In genomic region chr3L:17532898-17533700, dm6 we compare ENCODE assay signal across 1 fruit fly cellular context.
TF ChIP-seq lines count a peak whose summit lies in the region.

No protein-coding gene starts in this region.

TF ChIP-seq in whole organism, embryonic, 481 proteins besides CTCF, POLR2A, EP300 and RAD21 (continued from another document):
- peak; percentile 31 for TF ChIP-seq CG18262 (tag; optimal IDR thresholded peaks at IDR 0.05; lab: Kevin White, UChicago)
- TF ChIP-seq CG17612 (GFP tag; IDR thresholded peaks at IDR 0.05; lab: Robert Waterston, UW): no peak
- TF ChIP-seq CG6683 (GFP tag; optimal IDR thresholded peaks at IDR 0.05; lab: Kevin White, UChicago): peak; percentile 34
- no peak for TF ChIP-seq CG17568 (GFP tag; optimal IDR thresholded peaks at IDR 0.05; lab: Kevin White, UChicago)
- TF ChIP-seq CG10267 (tag; optimal IDR thresholded peaks at IDR 0.05; lab: Kevin White, UChicago): peak; percentile 75
- no peak for TF ChIP-seq CG8281 (tag; optimal IDR thresholded peaks at IDR 0.05; lab: Kevin White, UChicago)
- TF ChIP-seq grn (GFP tag; optimal IDR thresholded peaks at IDR 0.05; lab: Kevin White, UChicago): no peak
- TF ChIP-seq CG17359 (tag; optimal IDR thresholded peaks at IDR 0.05; lab: Kevin White, UChicago): peak; percentile 22
- peak; percentile 62 for TF ChIP-seq CG18599 (GFP tag; optimal IDR thresholded peaks at IDR 0.05; lab: Kevin White, UChicago)
- TF ChIP-seq vfl (GFP tag; optimal IDR thresholded peaks at IDR 0.05; lab: Kevin White, UChicago): peak; percentile 54
- TF ChIP-seq Sox102F (GFP tag; optimal IDR thresholded peaks at IDR 0.05; lab: Kevin White, UChicago): peak; percentile 33
- no peak for TF ChIP-seq Usf (GFP tag; optimal IDR thresholded peaks at IDR 0.05; lab: Kevin White, UChicago)
- TF ChIP-seq Hr3 (GFP tag; optimal IDR thresholded peaks at IDR 0.05; lab: Kevin White, UChicago): peak; percentile 62
- TF ChIP-seq ftz-f1 (GFP tag; optimal IDR thresholded peaks at IDR 0.05; lab: Kevin White, UChicago): peak; percentile 86
- peak; percentile 45; the same call in 2 of the 3 replicates for TF ChIP-seq Dbx (GFP tag; IDR thresholded peaks at IDR 0.05; lab: Robert Waterston, UW)
- TF ChIP-seq H2.0 (GFP tag; IDR thresholded peaks at IDR 0.05; lab: Robert Waterston, UW): 0 out of 2 replicates have a peak, but pooled peaks have one; percentile 28
- peak; percentile 43 for TF ChIP-seq wek (GFP tag; optimal IDR thresholded peaks at IDR 0.05; lab: Kevin White, UChicago)
- peak; percentile 23 to 47 for TF ChIP-seq Pdp1 (GFP tag; optimal IDR thresholded peaks at IDR 0.05; lab: Kevin White, UChicago)
- TF ChIP-seq Myb (GFP tag; optimal IDR thresholded peaks at IDR 0.05; lab: Kevin White, UChicago): peak; percentile 14
- peak; percentile 29 for TF ChIP-seq CG10431 (GFP tag; optimal IDR thresholded peaks at IDR 0.05; lab: Kevin White, UChicago)
- TF ChIP-seq insv (GFP tag; optimal IDR thresholded peaks at IDR 0.05; lab: Kevin White, UChicago): peak in 1 of 2 experiments; percentile 5
- TF ChIP-seq gcm2 (GFP tag; optimal IDR thresholded peaks at IDR 0.05; lab: Kevin White, UChicago): no peak
- peak; percentile 62 for TF ChIP-seq bbx (GFP tag; IDR thresholded peaks at IDR 0.05; lab: Robert Waterston, UW; ENCODE audit: partially characterized antibody)
- no peak for TF ChIP-seq jing (GFP tag; optimal IDR thresholded peaks at IDR 0.05; lab: Kevin White, UChicago)
- peak; percentile 49; the same call in 1 of the 2 replicates for TF ChIP-seq amos (GFP tag; IDR thresholded peaks at IDR 0.05; lab: Robert Waterston, UW; ENCODE audit: partially characterized antibody)
- no peak for TF ChIP-seq CG18476 (GFP tag; optimal IDR thresholded peaks at IDR 0.05; lab: Kevin White, UChicago)
- no peak for TF ChIP-seq zf30C (GFP tag; optimal IDR thresholded peaks at IDR 0.05; lab: Kevin White, UChicago)
- peak; percentile 66 for TF ChIP-seq CG4424 (GFP tag; optimal IDR thresholded peaks at IDR 0.05; lab: Kevin White, UChicago)
- peak; percentile 52 for TF ChIP-seq Blimp-1 (GFP tag; optimal IDR thresholded peaks at IDR 0.05; lab: Kevin White, UChicago)
- no peak for TF ChIP-seq CG12744 (GFP tag; optimal IDR thresholded peaks at IDR 0.05; lab: Kevin White, UChicago)
- TF ChIP-seq mirr (GFP tag; optimal IDR thresholded peaks at IDR 0.05; lab: Kevin White, UChicago): peak; percentile 96
- TF ChIP-seq CG8765 (GFP tag; IDR thresholded peaks at IDR 0.05; lab: Robert Waterston, UW): 0 out of 2 replicates have a peak, but pooled peaks have one; percentile 40
- peak; percentile 17 for TF ChIP-seq tap (tag; optimal IDR thresholded peaks at IDR 0.05; lab: Kevin White, UChicago)
- TF ChIP-seq CG16813 (GFP tag; IDR thresholded peaks at IDR 0.05; lab: Robert Waterston, UW; ENCODE audit: partially characterized antibody): 0 out of 3 replicates have a peak, but pooled peaks have one; percentile 7
- no peak for TF ChIP-seq CG6654 (GFP tag; optimal IDR thresholded peaks at IDR 0.05; lab: Kevin White, UChicago)
- peak; percentile 26; the same call in 1 of the 3 replicates for TF ChIP-seq CG6175 (GFP tag; IDR thresholded peaks at IDR 0.05; lab: Robert Waterston, UW)
- TF ChIP-seq CG4820 (GFP tag; optimal IDR thresholded peaks at IDR 0.05; lab: Kevin White, UChicago): peak; percentile 22
- TF ChIP-seq CG2199 (GFP tag; IDR thresholded peaks at IDR 0.05; lab: Robert Waterston, UW): 0 out of 3 replicates have a peak, but pooled peaks have one; percentile 44
- TF ChIP-seq CG9817 (tag; optimal IDR thresholded peaks at IDR 0.05; lab: Kevin White, UChicago): no peak
- TF ChIP-seq CG32532 (GFP tag; IDR thresholded peaks at IDR 0.05; lab: Robert Waterston, UW): peak; percentile 48; the same call in 1 of the 2 replicates
- TF ChIP-seq Deaf1 (tag; optimal IDR thresholded peaks at IDR 0.05; lab: Kevin White, UChicago): peak; percentile 51
- peak; percentile 73 for TF ChIP-seq CG15514 (GFP tag; optimal IDR thresholded peaks at IDR 0.05; lab: Kevin White, UChicago)
- TF ChIP-seq Adf1 (GFP tag; IDR thresholded peaks at IDR 0.05; lab: Robert Waterston, UW): peak; percentile 56
- peak; percentile 33 for TF ChIP-seq CG13296 (GFP tag; optimal IDR thresholded peaks at IDR 0.05; lab: Kevin White, UChicago)
- TF ChIP-seq Hey (tag; optimal IDR thresholded peaks at IDR 0.05; lab: Kevin White, UChicago): peak; percentile 46
- no peak for TF ChIP-seq CG8478 (optimal IDR thresholded peaks at IDR 0.05; lab: Kevin White, UChicago)
- TF ChIP-seq abd-A (tag; optimal IDR thresholded peaks at IDR 0.05; lab: Kevin White, UChicago): peak; percentile 80
- no peak for TF ChIP-seq CG11247 (GFP tag; IDR thresholded peaks at IDR 0.05; lab: Robert Waterston, UW)
- no peak for TF ChIP-seq NfI (GFP tag; optimal IDR thresholded peaks at IDR 0.05; lab: Kevin White, UChicago)
- peak; percentile 47 for TF ChIP-seq CG13424 (tag; optimal IDR thresholded peaks at IDR 0.05; lab: Kevin White, UChicago)
- peak; percentile 58 for TF ChIP-seq Sin3A (optimal IDR thresholded peaks at IDR 0.05; lab: Kevin White, UChicago)
- peak; percentile 48; the same call in 2 of the 3 replicates for TF ChIP-seq CG17361 (GFP tag; IDR thresholded peaks at IDR 0.05; lab: Robert Waterston, UW)
- TF ChIP-seq Ravus (GFP tag; IDR thresholded peaks at IDR 0.05; lab: Robert Waterston, UW): no peak
- TF ChIP-seq CG6689 (GFP tag; IDR thresholded peaks at IDR 0.05; lab: Robert Waterston, UW): peak; percentile 44
- peak; percentile 42 for TF ChIP-seq Sox100B (GFP tag; optimal IDR thresholded peaks at IDR 0.05; lab: Kevin White, UChicago)
- peak; percentile 45 for TF ChIP-seq hbn (GFP tag; IDR thresholded peaks at IDR 0.05; lab: Robert Waterston, UW; ENCODE audit: partially characterized antibody)
- peak; percentile 19 for TF ChIP-seq shn (GFP tag; optimal IDR thresholded peaks at IDR 0.05; lab: Kevin White, UChicago)
- no peak for TF ChIP-seq CG14441 (GFP tag; IDR thresholded peaks at IDR 0.05; lab: Robert Waterston, UW)
- TF ChIP-seq CG12104 (GFP tag; optimal IDR thresholded peaks at IDR 0.05; lab: Kevin White, UChicago): peak; percentile 45
- peak; percentile 77 for TF ChIP-seq lbe (GFP tag; optimal IDR thresholded peaks at IDR 0.05; lab: Kevin White, UChicago)
- no peak for TF ChIP-seq CG3726 (GFP tag; IDR thresholded peaks at IDR 0.05; lab: Robert Waterston, UW)
- peak; percentile 55 for TF ChIP-seq gem (tag; optimal IDR thresholded peaks at IDR 0.05; lab: Kevin White, UChicago)
- no peak for TF ChIP-seq prd (optimal IDR thresholded peaks at IDR 0.05; lab: Kevin White, UChicago)
- TF ChIP-seq prd (GFP tag; IDR thresholded peaks at IDR 0.05; lab: Robert Waterston, UW): peak; percentile 45; the same call in 1 of the 3 replicates
- no peak for TF ChIP-seq CG11085 (GFP tag; IDR thresholded peaks at IDR 0.05; lab: Robert Waterston, UW)
- TF ChIP-seq CG9876 (GFP tag; optimal IDR thresholded peaks at IDR 0.05; lab: Kevin White, UChicago): no peak
- TF ChIP-seq hkb (optimal IDR thresholded peaks at IDR 0.05; lab: Kevin White, UChicago): peak; percentile 51
- 0 out of 2 replicates have a peak, but pooled peaks have one; percentile 33 for TF ChIP-seq hkb (GFP tag; IDR thresholded peaks at IDR 0.05; lab: Robert Waterston, UW)
- peak; percentile 93 for TF ChIP-seq CG1832 (GFP tag; optimal IDR thresholded peaks at IDR 0.05; lab: Kevin White, UChicago)
- 0 out of 2 replicates have a peak, but pooled peaks have one; percentile 13 for TF ChIP-seq ato (GFP tag; IDR thresholded peaks at IDR 0.05; lab: Robert Waterston, UW; ENCODE audit: partially characterized antibody)
- no peak for TF ChIP-seq HmgD (GFP tag; optimal IDR thresholded peaks at IDR 0.05; lab: Kevin White, UChicago)
- TF ChIP-seq HHEX (GFP tag; optimal IDR thresholded peaks at IDR 0.05; lab: Kevin White, UChicago): peak; percentile 10
- TF ChIP-seq CG31224 (GFP tag; IDR thresholded peaks at IDR 0.05; lab: Robert Waterston, UW): peak; percentile 45
- TF ChIP-seq CG12391 (tag; optimal IDR thresholded peaks at IDR 0.05; lab: Kevin White, UChicago): peak; percentile 57
- peak; percentile 48; the same call in 1 of the 2 replicates for TF ChIP-seq CG14014 (GFP tag; IDR thresholded peaks at IDR 0.05; lab: Robert Waterston, UW)
